Fruit fly (Drosophila melanogaster): ENCODE data around the gene sl.

The sl gene

dm6 chrX:16358670-16359320 is 8.7 kb downstream of the sl start, which contains the start of the genes U2af50 and PIG-Q (continued):
- peak; percentile 43 for TF ChIP-seq CG1647 (GFP tag; optimal IDR thresholded peaks at IDR 0.05)
- no peak for TF ChIP-seq br (optimal IDR thresholded peaks at IDR 0.05)
- peak; percentile 84 for TF ChIP-seq ase (GFP tag; IDR thresholded peaks at IDR 0.05)
- no peak for TF ChIP-seq Trl (optimal IDR thresholded peaks at IDR 0.05)
- TF ChIP-seq Trl (GFP tag; optimal IDR thresholded peaks at IDR 0.05) = peak; percentile 51
- peak; percentile 17 for TF ChIP-seq luna (GFP tag; optimal IDR thresholded peaks at IDR 0.05)
- TF ChIP-seq lilli (GFP tag; optimal IDR thresholded peaks at IDR 0.05) = peak; percentile 83
- peak; percentile 86 for TF ChIP-seq CG4404 (GFP tag; IDR thresholded peaks at IDR 0.05)
- TF ChIP-seq Hmx (GFP tag; optimal IDR thresholded peaks at IDR 0.05) = no peak
- TF ChIP-seq E2f1 (GFP tag; IDR thresholded peaks at IDR 0.05) = peak; percentile 92; the same call in 1 of the 2 replicates
- no peak for TF ChIP-seq D (optimal IDR thresholded peaks at IDR 0.05)
- TF ChIP-seq D (GFP tag; optimal IDR thresholded peaks at IDR 0.05) = peak; percentile 92
- TF ChIP-seq Vsx1 (GFP tag; optimal IDR thresholded peaks at IDR 0.05) = no peak
- TF ChIP-seq CG3847 (GFP tag; IDR thresholded peaks at IDR 0.05) = peak; percentile 93
- peak; percentile 64; the same call in 1 of the 2 replicates for TF ChIP-seq bowl (GFP tag; IDR thresholded peaks at IDR 0.05)
- peak; percentile 91 for TF ChIP-seq CG13296 (GFP tag; optimal IDR thresholded peaks at IDR 0.05)
- peak; percentile 45 for TF ChIP-seq HLH54F (GFP tag; optimal IDR thresholded peaks at IDR 0.05)
- peak; percentile 78 for TF ChIP-seq peb (GFP tag; IDR thresholded peaks at IDR 0.05)
- peak; percentile 95 for TF ChIP-seq CG13424 (tag; optimal IDR thresholded peaks at IDR 0.05)
- peak; percentile 32 for TF ChIP-seq CG33213 (GFP tag; optimal IDR thresholded peaks at IDR 0.05)
- peak; percentile 95 for TF ChIP-seq CG18262 (tag; optimal IDR thresholded peaks at IDR 0.05)
- TF ChIP-seq wdn (GFP tag; IDR thresholded peaks at IDR 0.05) = peak; percentile 85
- peak; percentile 81 for TF ChIP-seq CG3407 (GFP tag; optimal IDR thresholded peaks at IDR 0.05)
- TF ChIP-seq CG7372 (GFP tag; IDR thresholded peaks at IDR 0.05) = peak; percentile 91
- TF ChIP-seq bigmax (GFP tag; optimal IDR thresholded peaks at IDR 0.05) = peak; percentile 15
- peak; percentile 89 for TF ChIP-seq ATbp (GFP tag; optimal IDR thresholded peaks at IDR 0.05)
- TF ChIP-seq MESR4 (GFP tag; optimal IDR thresholded peaks at IDR 0.05) = peak; percentile 49
- TF ChIP-seq Chrac-16 (GFP tag; optimal IDR thresholded peaks at IDR 0.05) = peak; percentile 89
- TF ChIP-seq nerfin-1 (tag; optimal IDR thresholded peaks at IDR 0.05) = peak; percentile 90
- TF ChIP-seq ap (GFP tag; IDR thresholded peaks at IDR 0.05) = peak; percentile 87; the same call in 1 of the 2 replicates
- TF ChIP-seq dm (GFP tag; optimal IDR thresholded peaks at IDR 0.05) = peak; percentile 29
- peak; percentile 87 for TF ChIP-seq CG12299 (tag; optimal IDR thresholded peaks at IDR 0.05)
- TF ChIP-seq tap (tag; optimal IDR thresholded peaks at IDR 0.05) = peak; percentile 88
- peak; percentile 76; the same call in 1 of the 2 replicates for TF ChIP-seq CG11696 (GFP tag; IDR thresholded peaks at IDR 0.05)
- peak; percentile 90 for TF ChIP-seq Med (GFP tag)
- TF ChIP-seq CG16815 (GFP tag; optimal IDR thresholded peaks at IDR 0.05) = peak; percentile 87
- TF ChIP-seq mam (GFP tag; optimal IDR thresholded peaks at IDR 0.05) = peak; percentile 77
- TF ChIP-seq CG9932 (GFP tag; IDR thresholded peaks at IDR 0.05) = peak; percentile 92
- TF ChIP-seq CG30403 (GFP tag; optimal IDR thresholded peaks at IDR 0.05) = peak; percentile 87
- TF ChIP-seq gce (GFP tag; IDR thresholded peaks at IDR 0.05) = no peak; the same call in 2 of the 3 replicates
- no peak; the same call in 2 of the 4 replicates for TF ChIP-seq Gug (GFP tag; IDR thresholded peaks at IDR 0.05)
- peak; percentile 90 for TF ChIP-seq CG9437 (GFP tag; optimal IDR thresholded peaks at IDR 0.05)
- TF ChIP-seq hb (GFP tag; IDR thresholded peaks at IDR 0.05; ENCODE audit: partially characterized antibody) = no peak
- TF ChIP-seq bcd (GFP tag; optimal IDR thresholded peaks at IDR 0.05) = peak; percentile 93
- TF ChIP-seq Dek (tag; optimal IDR thresholded peaks at IDR 0.05) = no peak
- TF ChIP-seq CG8924 (tag; optimal IDR thresholded peaks at IDR 0.05) = peak; percentile 95
- TF ChIP-seq NFAT (GFP tag; IDR thresholded peaks at IDR 0.05) = no peak
- TF ChIP-seq MTF-1 (GFP tag; optimal IDR thresholded peaks at IDR 0.05; ENCODE audit: borderline replicate concordance) = no peak
- TF ChIP-seq otp (GFP tag; IDR thresholded peaks at IDR 0.05) = no peak; the same call in 2 of the 3 replicates
- TF ChIP-seq Mad (GFP tag; optimal IDR thresholded peaks at IDR 0.05) = peak; percentile 76
- peak; percentile 79; the same call in 1 of the 2 replicates for TF ChIP-seq toy (GFP tag; IDR thresholded peaks at IDR 0.05)

Data from whole organism, embryonic.